Worm (Caenorhabditis elegans): Measurements from ENCODE around the gene C33A12.4.

Gene C33A12.4

DNA sequence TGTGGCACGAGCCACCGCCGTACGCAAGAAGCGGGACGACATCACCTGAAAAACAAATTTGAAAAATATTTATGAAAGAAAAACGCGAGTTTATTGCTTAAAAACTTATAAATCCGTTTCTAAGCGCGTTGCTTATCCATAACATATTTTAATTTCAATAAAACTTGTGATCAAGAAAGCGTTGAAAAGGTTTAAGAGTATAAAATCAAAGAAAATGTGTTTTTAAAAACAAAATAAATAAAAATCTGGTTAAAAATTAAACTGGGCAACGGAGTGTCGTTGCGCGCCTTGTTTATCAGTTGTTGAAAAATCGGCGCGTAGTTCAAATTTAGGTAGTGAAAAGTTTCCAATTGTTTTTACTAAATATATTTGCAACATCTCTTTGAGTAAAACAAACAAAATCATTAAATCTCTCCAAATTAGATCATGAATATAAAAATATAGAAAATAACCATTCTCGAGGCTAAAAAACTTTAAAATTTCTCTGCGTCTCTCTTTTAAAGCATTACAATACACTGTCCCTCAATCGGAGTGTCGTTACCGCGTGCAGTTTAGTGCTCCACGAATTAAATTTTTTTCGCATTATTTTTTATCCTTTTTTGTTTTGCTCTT, 14.6 kb upstream of the C33A12.4 start, which contains the start of gene ndua-5:
Gene ndua-5, minus strand, starts transcription at position 51 of the 612 bp plus-strand sequence.
- no peak for TF ChIP-seq hmg-4 (GFP tag; optimal IDR thresholded peaks at IDR 0.05)
- no peak for TF ChIP-seq pes-1 (GFP tag; IDR thresholded peaks at IDR 0.05)
- TF ChIP-seq tbx-37 (GFP tag; conservative IDR thresholded peaks at IDR 0.05) = no peak
- no peak for TF ChIP-seq sea-1 (GFP tag; conservative IDR thresholded peaks at IDR 0.05)
- no peak for TF ChIP-seq ceh-13 (GFP tag; optimal IDR thresholded peaks at IDR 0.05)
- peak; percentile 11 for TF ChIP-seq F13C5.2 (tag; optimal IDR thresholded peaks at IDR 0.05)

DNA sequence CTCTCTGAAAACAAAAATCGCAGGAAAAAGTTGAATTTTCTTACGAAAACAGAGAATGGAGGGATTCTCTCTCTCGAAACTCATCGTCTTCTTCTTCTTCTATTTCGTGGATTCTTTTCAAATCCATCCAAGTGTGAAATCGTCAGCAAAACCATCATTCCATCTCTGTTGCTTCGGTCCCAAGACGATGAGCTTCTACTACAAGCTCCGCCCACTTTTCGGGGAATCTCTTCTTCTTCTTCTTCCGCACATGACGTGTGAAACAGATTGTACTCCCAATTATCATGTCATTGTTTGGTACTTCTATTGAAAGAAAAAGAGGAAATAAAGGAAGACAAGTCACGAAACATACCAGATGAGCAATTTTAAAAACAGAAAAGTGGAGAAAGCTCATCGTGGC, 12.8 kb upstream of the C33A12.4 start:
- no peak for TF ChIP-seq hmbx-1 (tag; optimal IDR thresholded peaks at IDR 0.05)
- TF ChIP-seq ceh-13 (GFP tag; optimal IDR thresholded peaks at IDR 0.05) = no peak
- no peak for TF ChIP-seq flt-1 (GFP tag; IDR thresholded peaks at IDR 0.05)
- TF ChIP-seq hnd-1 (tag; optimal IDR thresholded peaks at IDR 0.05) = no peak

DNA sequence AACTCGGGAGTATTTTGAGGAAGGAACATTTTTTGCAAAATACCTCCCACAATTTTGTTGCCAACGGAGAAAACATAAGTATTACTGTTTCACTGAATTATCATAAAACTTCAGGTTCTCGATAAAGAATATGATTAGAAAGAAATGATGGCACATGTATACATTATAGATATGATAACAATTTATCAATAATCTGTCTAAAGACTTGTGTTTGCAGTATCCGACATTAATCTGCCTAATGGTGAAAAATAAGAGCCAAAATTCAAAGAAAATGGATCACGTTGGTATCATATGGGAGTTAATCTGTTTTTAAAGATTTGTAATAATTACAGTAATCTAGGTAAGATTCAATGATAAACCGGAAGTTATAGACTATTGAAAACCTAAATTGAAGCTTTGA, 10.3 kb upstream of the C33A12.4 start:
- no peak for TF ChIP-seq B0310.2 (tag; optimal IDR thresholded peaks at IDR 0.05)
- TF ChIP-seq F13C5.2 (tag; optimal IDR thresholded peaks at IDR 0.05) = no peak
- no peak for TF ChIP-seq sea-1 (GFP tag; conservative IDR thresholded peaks at IDR 0.05)
- TF ChIP-seq flt-1 (GFP tag; IDR thresholded peaks at IDR 0.05) = no peak
- TF ChIP-seq hnd-1 (tag; optimal IDR thresholded peaks at IDR 0.05) = no peak
- no peak for TF ChIP-seq ceh-13 (GFP tag; optimal IDR thresholded peaks at IDR 0.05)
- no peak for TF ChIP-seq ceh-36 (tag; optimal IDR thresholded peaks at IDR 0.05)
- TF ChIP-seq ama-1 (optimal IDR thresholded peaks at IDR 0.05) = no peak
- no peak for TF ChIP-seq hmg-4 (GFP tag; optimal IDR thresholded peaks at IDR 0.05)
- TF ChIP-seq tbx-11 (GFP tag; IDR thresholded peaks at IDR 0.05) = no peak
- TF ChIP-seq scrt-1 (GFP tag; IDR thresholded peaks at IDR 0.05) = no peak

DNA sequence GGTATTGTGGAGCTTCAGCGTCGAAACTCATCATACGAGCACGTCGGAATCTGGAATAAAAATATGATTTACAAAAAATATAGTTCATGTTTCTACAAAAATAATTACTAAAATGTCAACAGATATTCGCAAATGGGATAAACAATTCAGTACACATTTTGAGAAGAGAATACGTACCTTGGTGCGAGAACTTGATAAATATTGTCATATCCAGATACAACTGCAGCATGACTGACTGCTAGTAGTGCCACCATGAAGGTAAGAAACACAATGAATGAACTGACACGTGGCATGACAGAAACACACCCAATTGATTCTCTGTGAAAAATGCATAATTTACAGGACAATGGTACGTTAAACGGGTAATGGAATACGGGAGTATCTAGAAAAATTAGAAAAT, 8.2 kb upstream of the C33A12.4 start, which contains the start of gene nlp-35:
Gene nlp-35, minus strand, starts transcription at position 319 of the 400 bp plus-strand sequence.
- no peak for TF ChIP-seq ceh-13 (GFP tag; optimal IDR thresholded peaks at IDR 0.05)
- no peak for TF ChIP-seq hmg-4 (GFP tag; optimal IDR thresholded peaks at IDR 0.05)
- TF ChIP-seq hmbx-1 (tag; optimal IDR thresholded peaks at IDR 0.05) = no peak
- no peak for TF ChIP-seq F13C5.2 (tag; optimal IDR thresholded peaks at IDR 0.05)
- no peak for TF ChIP-seq tbx-37 (GFP tag; conservative IDR thresholded peaks at IDR 0.05)
- TF ChIP-seq tra-4 (tag; optimal IDR thresholded peaks at IDR 0.05) = no peak
- no peak for TF ChIP-seq scrt-1 (GFP tag; IDR thresholded peaks at IDR 0.05)
- no peak for TF ChIP-seq ceh-36 (tag; optimal IDR thresholded peaks at IDR 0.05)
- no peak for TF ChIP-seq ama-1 (optimal IDR thresholded peaks at IDR 0.05)

DNA sequence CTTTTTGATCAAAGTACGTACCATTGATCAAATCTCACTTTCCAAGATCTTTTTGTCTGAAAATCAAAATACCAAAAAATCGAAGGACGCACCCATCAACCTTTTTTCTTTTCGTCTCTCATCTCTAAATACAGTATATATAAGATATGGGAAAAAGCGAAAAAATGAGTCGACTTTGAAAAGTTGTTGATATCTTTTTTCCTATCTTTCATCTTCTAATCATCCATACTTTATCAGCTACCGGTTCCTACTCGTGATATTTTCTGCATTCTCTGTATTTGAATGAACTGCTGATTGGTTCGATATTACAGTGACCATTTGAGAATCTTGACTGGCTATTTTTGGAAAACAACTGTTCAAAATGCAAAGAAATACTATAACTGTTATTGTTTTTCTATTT, 6.5 kb upstream of the C33A12.4 start, which contains the start of gene C33A12.19:
Gene C33A12.19, plus strand, starts transcription at position 169 of the 400 bp plus-strand sequence.
- TF ChIP-seq pes-1 (GFP tag; IDR thresholded peaks at IDR 0.05) (no peak), tbx-11 (GFP tag; IDR thresholded peaks at IDR 0.05) (no peak), sea-1 (GFP tag; conservative IDR thresholded peaks at IDR 0.05) (no peak), B0310.2 (tag; optimal IDR thresholded peaks at IDR 0.05) (no peak), hnd-1 (tag; optimal IDR thresholded peaks at IDR 0.05) (no peak), ceh-36 (tag; optimal IDR thresholded peaks at IDR 0.05) (no peak), flt-1 (GFP tag; IDR thresholded peaks at IDR 0.05) (no peak), F13C5.2 (tag; optimal IDR thresholded peaks at IDR 0.05) (no peak), tbx-37 (GFP tag; conservative IDR thresholded peaks at IDR 0.05) (no peak), ets-7 (tag; optimal IDR thresholded peaks at IDR 0.05) (no peak), ceh-13 (GFP tag; optimal IDR thresholded peaks at IDR 0.05) (no peak), tra-4 (tag; optimal IDR thresholded peaks at IDR 0.05) (no peak), ama-1 (optimal IDR thresholded peaks at IDR 0.05) (no peak), hmbx-1 (tag; optimal IDR thresholded peaks at IDR 0.05) (no peak), hmg-4 (GFP tag; optimal IDR thresholded peaks at IDR 0.05) (no peak), scrt-1 (GFP tag; IDR thresholded peaks at IDR 0.05) (no peak), aly-1 (tag; optimal IDR thresholded peaks at IDR 0.05) (no peak)

DNA sequence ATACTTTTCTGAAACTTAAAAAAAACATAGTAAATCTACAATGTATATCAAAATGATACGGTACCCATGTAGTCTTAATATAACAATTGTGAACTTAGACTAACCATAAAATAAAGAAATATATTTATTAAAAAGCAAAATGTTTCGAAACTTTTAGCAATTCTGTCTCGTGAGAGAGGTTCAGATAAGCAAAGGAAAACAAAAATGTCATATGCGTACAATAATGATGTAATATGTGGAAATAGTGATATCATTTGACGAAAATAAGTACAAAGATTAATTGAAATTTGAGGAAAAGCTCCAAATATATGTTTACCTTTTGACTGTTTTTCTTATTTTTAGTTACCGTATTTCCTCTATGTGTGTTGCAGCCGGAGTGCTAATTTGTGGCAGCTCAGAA, 3.8 kb upstream of the C33A12.4 start:
- TF ChIP-seq pes-1 (GFP tag; IDR thresholded peaks at IDR 0.05) = no peak
- no peak for TF ChIP-seq flt-1 (GFP tag; IDR thresholded peaks at IDR 0.05)
- no peak for TF ChIP-seq ceh-13 (GFP tag; optimal IDR thresholded peaks at IDR 0.05)
- no peak for TF ChIP-seq B0310.2 (tag; optimal IDR thresholded peaks at IDR 0.05)
- TF ChIP-seq tbx-11 (GFP tag; IDR thresholded peaks at IDR 0.05) = no peak
- TF ChIP-seq aly-1 (tag; optimal IDR thresholded peaks at IDR 0.05) = no peak
- TF ChIP-seq hmg-4 (GFP tag; optimal IDR thresholded peaks at IDR 0.05) = no peak
- TF ChIP-seq scrt-1 (GFP tag; IDR thresholded peaks at IDR 0.05) = no peak
- no peak for TF ChIP-seq hmbx-1 (tag; optimal IDR thresholded peaks at IDR 0.05)
- TF ChIP-seq ceh-36 (tag; optimal IDR thresholded peaks at IDR 0.05) = no peak
- no peak for TF ChIP-seq F13C5.2 (tag; optimal IDR thresholded peaks at IDR 0.05)
- no peak for TF ChIP-seq ets-7 (tag; optimal IDR thresholded peaks at IDR 0.05)
- TF ChIP-seq tbx-37 (GFP tag; conservative IDR thresholded peaks at IDR 0.05) = no peak
- no peak for TF ChIP-seq tra-4 (tag; optimal IDR thresholded peaks at IDR 0.05)
- no peak for TF ChIP-seq ama-1 (optimal IDR thresholded peaks at IDR 0.05)
- no peak for TF ChIP-seq sea-1 (GFP tag; conservative IDR thresholded peaks at IDR 0.05)

DNA sequence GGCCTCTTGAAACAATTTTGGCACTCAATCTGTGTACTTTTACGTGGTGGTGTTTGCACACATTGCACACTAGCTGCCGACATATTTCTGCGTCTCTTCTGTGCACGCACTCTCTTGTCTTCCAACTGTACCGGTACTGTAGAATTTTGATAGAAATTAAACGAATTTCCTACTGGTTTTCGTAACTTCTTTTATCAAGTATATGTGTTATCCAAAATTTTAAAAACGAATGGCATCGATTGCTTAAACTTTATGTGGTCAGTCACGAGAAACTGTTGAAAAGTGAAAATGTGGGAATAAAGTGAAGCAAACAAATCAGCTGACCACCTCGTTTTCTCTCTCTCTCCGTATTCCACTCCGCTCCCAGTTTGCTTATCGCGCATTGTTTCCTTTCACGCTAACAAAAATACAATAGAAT, 3.0 kb upstream of the C33A12.4 start:
- TF ChIP-seq ceh-13 (GFP tag; optimal IDR thresholded peaks at IDR 0.05) = no peak

DNA sequence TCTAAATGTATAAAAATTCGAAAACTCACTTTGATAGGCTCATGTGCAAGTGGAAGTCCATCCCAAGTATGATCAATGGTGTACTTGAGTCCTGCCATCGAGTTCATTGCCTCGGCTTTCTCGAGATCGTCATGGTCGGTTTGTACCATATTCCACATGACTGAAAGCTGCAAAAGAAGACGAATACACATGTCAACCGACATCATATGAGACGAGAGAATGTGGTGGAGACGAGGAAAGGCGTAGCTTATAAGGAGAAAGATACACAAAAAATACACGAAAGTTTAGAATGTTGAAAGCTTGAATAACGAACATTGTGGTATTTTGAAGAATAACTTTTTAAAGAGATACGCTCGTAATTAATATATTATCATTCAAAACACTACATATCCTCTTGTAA, 2.5 kb upstream of the C33A12.4 start, which contains the start of gene C33A12.3:
Gene C33A12.3, minus strand, starts transcription at position 167 of the 400 bp plus-strand sequence.
- TF ChIP-seq ama-1 (optimal IDR thresholded peaks at IDR 0.05) (no peak), hmbx-1 (tag; optimal IDR thresholded peaks at IDR 0.05) (no peak)
